Worm (Caenorhabditis elegans) whole organism, L3 larva: ENCODE measurements around the gene C13F10.5.

ENCODE experiments used
- ceh-82 ChIP-seq: fragments of 150-350 bp; optimal IDR thresholded peaks from 2 replicates; lab custom pipeline; 2014; ENCODE audit warnings: missing biosample characterization, missing genetic modification characterization
- lsy-12 ChIP-seq: sonication (generic microtip); optimal IDR thresholded peaks from 2 replicates; lab custom pipeline; 2016; ENCODE audit warnings: mild to moderate bottlenecking, missing genetic modification characterization, missing compliant biosample characterization
- nhr-11 ChIP-seq: fragments of 150-350 bp; optimal IDR thresholded peaks from 2 replicates; lab custom pipeline; 2014; ENCODE audit warnings: missing biosample characterization, missing genetic modification characterization
- nhr-12 ChIP-seq: fragments of 150-350 bp; optimal IDR thresholded peaks from 2 replicates; lab custom pipeline; 2014; ENCODE audit warnings: missing biosample characterization, missing genetic modification characterization
- nhr-28 ChIP-seq: fragments of 150-350 bp; optimal IDR thresholded peaks from 2 replicates; lab custom pipeline; 2014; ENCODE audit warnings: missing biosample characterization, missing genetic modification characterization
- pqm-1 ChIP-seq: fragments of 150-350 bp; optimal IDR thresholded peaks from 2 replicates; lab custom pipeline; 2017; ENCODE audit warnings: missing biosample characterization, missing genetic modification characterization, inconsistent platforms
- unc-62 ChIP-seq: fragments of 150-350 bp; sonication (generic microtip); optimal IDR thresholded peaks from 4 replicates; lab custom pipeline; 2014; ENCODE audit warnings: missing biosample characterization, missing genetic modification reagents, missing genetic modification characterization
- zag-1 ChIP-seq: fragments of 150-350 bp; optimal IDR thresholded peaks from 2 replicates; lab custom pipeline; 2014; ENCODE audit warnings: missing biosample characterization, missing genetic modification characterization
- ztf-11 ChIP-seq: fragments of 150-350 bp; optimal IDR thresholded peaks from 2 replicates; lab custom pipeline; 2014; ENCODE audit warnings: missing biosample characterization, missing genetic modification characterization
- ztf-4 ChIP-seq: fragments of 150-350 bp; optimal IDR thresholded peaks from 2 replicates; lab custom pipeline; 2014; ENCODE audit warnings: missing biosample characterization, missing genetic modification characterization

DNA sequence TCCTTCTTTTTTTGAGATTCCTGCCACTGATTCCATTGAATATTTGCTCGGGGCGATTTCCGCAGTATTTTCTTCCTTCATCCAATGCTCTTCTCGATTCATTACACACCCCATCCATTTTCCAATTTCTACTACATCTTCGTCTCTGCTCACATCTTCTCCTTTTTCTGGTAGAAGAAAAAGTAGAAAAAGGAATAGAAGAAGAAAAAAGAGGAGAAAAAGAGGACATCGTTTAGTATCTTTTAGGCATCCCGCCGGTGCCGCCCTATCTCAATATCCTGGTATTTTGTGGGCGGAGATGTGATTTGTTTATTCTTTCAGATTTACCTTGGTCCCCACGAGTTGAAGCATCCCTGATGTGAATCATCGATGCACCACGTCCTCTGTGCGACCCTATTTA lies 43.7 kb downstream of the C13F10.5 start, which contains the start of gene lgc-39:
- TF ChIP-seq unc-62 (no peak), nhr-28 (tag; lab: Kevin White, UChicago) (no peak), nhr-12 (no peak), zag-1 (tag; lab: Kevin White, UChicago) (no peak), ceh-82 (no peak), nhr-11 (tag; lab: Kevin White, UChicago) (no peak), ztf-11 (tag; lab: Kevin White, UChicago) (no peak), ztf-4 (tag; lab: Kevin White, UChicago) (no peak), lsy-12 (tag; lab: Kevin White, UChicago) (no peak), pqm-1 (tag; lab: Kevin White, UChicago) (no peak)
